Fruit fly (Drosophila melanogaster): ENCODE data around the gene gkt.

gkt gene

DNA sequence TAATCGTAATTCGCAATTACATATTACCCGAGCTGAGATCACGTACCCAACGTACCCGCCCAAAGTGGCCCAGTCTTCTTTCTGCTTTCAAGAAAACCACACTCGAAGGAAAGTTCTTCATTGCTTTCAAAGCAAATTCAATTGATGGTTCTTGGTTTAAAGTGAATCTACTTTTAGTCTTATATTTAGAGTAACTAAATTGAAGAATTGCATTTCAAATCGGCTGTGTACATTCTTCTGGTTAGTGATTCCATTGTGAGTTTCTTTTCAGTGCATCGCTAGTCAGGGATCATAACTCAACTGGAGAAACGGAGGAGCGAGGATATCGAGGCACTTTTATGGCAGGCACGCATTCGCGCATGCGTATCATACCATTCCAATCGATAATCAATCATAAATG is 8.1 kb upstream of the gkt start:
- TF ChIP-seq Snoo (tag; optimal IDR thresholded peaks at IDR 0.05) (no peak), Ets98B (GFP tag; IDR thresholded peaks at IDR 0.05) (no peak), rn (GFP tag; IDR thresholded peaks at IDR 0.05) (no peak), CG12605 (GFP tag; IDR thresholded peaks at IDR 0.05) (no peak), CG4496 (GFP tag; IDR thresholded peaks at IDR 0.05) (no peak), CG10348 (GFP tag; IDR thresholded peaks at IDR 0.05) (no peak), gl (tag; optimal IDR thresholded peaks at IDR 0.05) (no peak), Pif1B (GFP tag; optimal IDR thresholded peaks at IDR 0.05) (peak; percentile 19), CG15710 (tag; optimal IDR thresholded peaks at IDR 0.05) (peak; percentile 19), CG14655 (GFP tag; optimal IDR thresholded peaks at IDR 0.05) (peak; percentile 10), EcR (GFP tag; optimal IDR thresholded peaks at IDR 0.05) (no peak), CG8301 (tag; optimal IDR thresholded peaks at IDR 0.05) (no peak), CG17806 (tag; optimal IDR thresholded peaks at IDR 0.05) (peak; percentile 27), fd96Ca (GFP tag; IDR thresholded peaks at IDR 0.05) (no peak), CG32121 (GFP tag; IDR thresholded peaks at IDR 0.05) (no peak), D1 (tag; optimal IDR thresholded peaks at IDR 0.05) (no peak), CG9948 (tag; optimal IDR thresholded peaks at IDR 0.05) (peak; percentile 25), CG8159 (tag; optimal IDR thresholded peaks at IDR 0.05) (peak; percentile 22), CG13204 (GFP tag; optimal IDR thresholded peaks at IDR 0.05) (no peak), CG34367 (tag; optimal IDR thresholded peaks at IDR 0.05) (no peak), Pif1A (GFP tag; optimal IDR thresholded peaks at IDR 0.05) (peak; percentile 10)

- peak; percentile 55 for TF ChIP-seq gl (tag; optimal IDR thresholded peaks at IDR 0.05)
- peak; percentile 66 for TF ChIP-seq CG9948 (tag; optimal IDR thresholded peaks at IDR 0.05)
- peak; percentile 73 for TF ChIP-seq CG17806 (tag; optimal IDR thresholded peaks at IDR 0.05)
- TF ChIP-seq fd96Ca (GFP tag; IDR thresholded peaks at IDR 0.05) = peak; percentile 91
- TF ChIP-seq D1 (tag; optimal IDR thresholded peaks at IDR 0.05) = peak; percentile 33
- peak; percentile 31 for TF ChIP-seq Snoo (tag; optimal IDR thresholded peaks at IDR 0.05)
- TF ChIP-seq CG15710 (tag; optimal IDR thresholded peaks at IDR 0.05) = peak; percentile 78
- TF ChIP-seq CG8301 (tag; optimal IDR thresholded peaks at IDR 0.05) = peak; percentile 81
- TF ChIP-seq CG8159 (tag; optimal IDR thresholded peaks at IDR 0.05) = peak; percentile 88
- TF ChIP-seq EcR (GFP tag; optimal IDR thresholded peaks at IDR 0.05) = no peak
- peak; percentile 74 for TF ChIP-seq Pif1B (GFP tag; optimal IDR thresholded peaks at IDR 0.05)
- TF ChIP-seq CG13204 (GFP tag; optimal IDR thresholded peaks at IDR 0.05) = no peak
- peak; percentile 67 for TF ChIP-seq CG34367 (tag; optimal IDR thresholded peaks at IDR 0.05)
- peak; percentile 84 for TF ChIP-seq CG14655 (GFP tag; optimal IDR thresholded peaks at IDR 0.05)
- peak; percentile 91 for TF ChIP-seq CG4496 (GFP tag; IDR thresholded peaks at IDR 0.05)
- peak; percentile 67 for TF ChIP-seq CG12605 (GFP tag; IDR thresholded peaks at IDR 0.05)
- TF ChIP-seq Pif1A (GFP tag; optimal IDR thresholded peaks at IDR 0.05) = peak; percentile 78
- peak; percentile 71; the same call in 1 of the 2 replicates for TF ChIP-seq rn (GFP tag; IDR thresholded peaks at IDR 0.05)
- peak; percentile 84 for TF ChIP-seq CG32121 (GFP tag; IDR thresholded peaks at IDR 0.05)
- TF ChIP-seq CG10348 (GFP tag; IDR thresholded peaks at IDR 0.05) = peak; percentile 59
- TF ChIP-seq Ets98B (GFP tag; IDR thresholded peaks at IDR 0.05) = peak; percentile 87
These were observed 6.8 kb upstream of the gkt start for dm6 chr2L:3152696-3153613.

- TF ChIP-seq CG4496 (GFP tag; IDR thresholded peaks at IDR 0.05) = peak; percentile 41; the same call in 2 of the 3 replicates
- no peak for TF ChIP-seq gl (tag; optimal IDR thresholded peaks at IDR 0.05)
- TF ChIP-seq rn (GFP tag; IDR thresholded peaks at IDR 0.05) = no peak
- TF ChIP-seq CG15710 (tag; optimal IDR thresholded peaks at IDR 0.05) = peak; percentile 58
- TF ChIP-seq Snoo (tag; optimal IDR thresholded peaks at IDR 0.05) = no peak
- peak; percentile 4 for TF ChIP-seq Pif1A (GFP tag; optimal IDR thresholded peaks at IDR 0.05)
- TF ChIP-seq CG12605 (GFP tag; IDR thresholded peaks at IDR 0.05) = no peak
- no peak for TF ChIP-seq CG13204 (GFP tag; optimal IDR thresholded peaks at IDR 0.05)
- peak; percentile 69; the same call in 2 of the 3 replicates for TF ChIP-seq fd96Ca (GFP tag; IDR thresholded peaks at IDR 0.05)
- TF ChIP-seq EcR (GFP tag; optimal IDR thresholded peaks at IDR 0.05) = no peak
- TF ChIP-seq CG32121 (GFP tag; IDR thresholded peaks at IDR 0.05) = no peak
- TF ChIP-seq CG8301 (tag; optimal IDR thresholded peaks at IDR 0.05) = peak; percentile 34
- peak; percentile 43 for TF ChIP-seq CG14655 (GFP tag; optimal IDR thresholded peaks at IDR 0.05)
- no peak for TF ChIP-seq Ets98B (GFP tag; IDR thresholded peaks at IDR 0.05)
- TF ChIP-seq CG34367 (tag; optimal IDR thresholded peaks at IDR 0.05) = peak; percentile 47
- peak; percentile 52 for TF ChIP-seq CG8159 (tag; optimal IDR thresholded peaks at IDR 0.05)
- peak; percentile 45 for TF ChIP-seq CG9948 (tag; optimal IDR thresholded peaks at IDR 0.05)
- no peak for TF ChIP-seq Pif1B (GFP tag; optimal IDR thresholded peaks at IDR 0.05)
- TF ChIP-seq CG17806 (tag; optimal IDR thresholded peaks at IDR 0.05) = peak; percentile 51
- TF ChIP-seq CG10348 (GFP tag; IDR thresholded peaks at IDR 0.05) = no peak
- no peak for TF ChIP-seq D1 (tag; optimal IDR thresholded peaks at IDR 0.05)
These were observed 5.0 kb upstream of the gkt start for dm6 chr2L:3154749-3155148.

DNA sequence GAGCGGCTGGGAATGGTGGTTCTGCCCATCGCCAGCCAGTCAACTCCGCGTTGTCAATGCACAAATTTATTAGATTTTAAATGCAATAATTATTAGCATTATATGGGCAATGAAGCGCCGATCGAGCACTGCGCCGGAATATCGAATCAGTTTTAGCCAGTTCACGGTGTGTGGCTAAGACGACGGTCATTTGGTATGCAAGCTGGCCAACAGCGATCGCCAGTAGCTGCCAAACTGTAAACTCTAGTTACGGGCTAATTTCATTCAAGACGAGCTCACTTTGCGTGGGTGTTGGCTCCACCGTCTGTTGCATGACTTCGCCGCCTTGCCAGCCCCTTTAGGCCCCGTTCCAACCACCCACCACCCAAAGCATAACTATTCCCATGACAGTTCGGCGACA is 3.9 kb upstream of the gkt start:
- no peak for TF ChIP-seq CG10348 (GFP tag; IDR thresholded peaks at IDR 0.05)
- TF ChIP-seq fd96Ca (GFP tag; IDR thresholded peaks at IDR 0.05) = no peak
- no peak for TF ChIP-seq CG12605 (GFP tag; IDR thresholded peaks at IDR 0.05)
- no peak for TF ChIP-seq rn (GFP tag; IDR thresholded peaks at IDR 0.05)
- no peak for TF ChIP-seq gl (tag; optimal IDR thresholded peaks at IDR 0.05)
- TF ChIP-seq Ets98B (GFP tag; IDR thresholded peaks at IDR 0.05) = no peak
- no peak for TF ChIP-seq CG8159 (tag; optimal IDR thresholded peaks at IDR 0.05)
- TF ChIP-seq CG8301 (tag; optimal IDR thresholded peaks at IDR 0.05) = no peak
- no peak for TF ChIP-seq Pif1B (GFP tag; optimal IDR thresholded peaks at IDR 0.05)
- no peak for TF ChIP-seq CG4496 (GFP tag; IDR thresholded peaks at IDR 0.05)

All from whole organism, pupa.